Worm (Caenorhabditis elegans) whole organism, mixed stage, embryonic: Measurements from ENCODE around the gene clec-84.

ENCODE experiments used
- M03D4.4 ChIP-seq: sonication (generic microtip); optimal IDR thresholded peaks from 2 replicates; lab custom pipeline; 2017; ENCODE audit warnings: mild to moderate bottlenecking, missing genetic modification characterization, missing compliant biosample characterization
- bed-3 ChIP-seq: fragments of 200-800 bp; sonication (Bioruptor generic); optimal IDR thresholded peaks from 3 replicates; lab custom pipeline; 2018; ENCODE audit warnings: mild to moderate bottlenecking, missing genetic modification characterization, moderate library complexity, missing compliant biosample characterization
- ceh-43 ChIP-seq: fragments of 200-800 bp; sonication (Bioruptor generic); optimal IDR thresholded peaks from 2 replicates; lab custom pipeline; 2018; ENCODE audit warnings: mild to moderate bottlenecking, missing genetic modification characterization, moderate library complexity, missing compliant biosample characterization
- drap-1 ChIP-seq: fragments of 200-800 bp; sonication (Bioruptor generic); optimal IDR thresholded peaks from 3 replicates; lab custom pipeline; 2018; ENCODE audit warnings: mild to moderate bottlenecking, missing genetic modification characterization, missing compliant biosample characterization
- nhr-12 ChIP-seq: fragments of 150-350 bp; optimal IDR thresholded peaks from 2 replicates; lab custom pipeline; 2014; ENCODE audit warnings: missing biosample characterization, missing genetic modification characterization
- nhr-28 ChIP-seq: fragments of 150-350 bp; optimal IDR thresholded peaks from 2 replicates; lab custom pipeline; 2014; ENCODE audit warnings: missing biosample characterization, missing genetic modification characterization
- snpc-4 ChIP-seq: fragments of 150-350 bp; optimal IDR thresholded peaks from 2 replicates; lab custom pipeline; 2014; ENCODE audit warnings: missing biosample characterization, missing genetic modification characterization
- sptf-1 ChIP-seq: sonication (generic microtip); optimal IDR thresholded peaks from 2 replicates; lab custom pipeline; 2017; ENCODE audit warnings: mild to moderate bottlenecking, missing genetic modification characterization, moderate library complexity, missing compliant biosample characterization
- unc-62 ChIP-seq: fragments of 150-350 bp; optimal IDR thresholded peaks from 2 replicates; lab custom pipeline; 2014; ENCODE audit warnings: missing biosample characterization, missing genetic modification reagents, missing genetic modification characterization

ce11 chrIV:2846264-2846663, 4.0 kb downstream of the clec-84 start, which contains the start of gene Y54G2A.40:
- no peak for TF ChIP-seq snpc-4
- no peak for TF ChIP-seq M03D4.4 (tag; lab: Kevin White, UChicago)
- no peak for TF ChIP-seq unc-62 (GFP tag; lab: Kevin White, UChicago)
- TF ChIP-seq nhr-12 (tag; lab: Kevin White, UChicago), result no peak
- TF ChIP-seq sptf-1, result no peak
- TF ChIP-seq bed-3 (GFP tag; lab: Kevin White, UChicago), result no peak
- no peak for TF ChIP-seq nhr-28
- no peak for TF ChIP-seq drap-1
- no peak for TF ChIP-seq ceh-43 (GFP tag; lab: Kevin White, UChicago)
